Worm (Caenorhabditis elegans) whole organism, mixed stage, embryonic: ENCODE results near the gene Y71H2B.8.

Source experiments
- bed-3 ChIP-seq: fragments of 200-800 bp; sonication (Bioruptor generic); optimal IDR thresholded peaks from 3 replicates; lab custom pipeline; 2018; ENCODE audit warnings: mild to moderate bottlenecking, missing genetic modification characterization, moderate library complexity, missing compliant biosample characterization
- ceh-39 ChIP-seq: fragments of 150-350 bp; optimal IDR thresholded peaks from 2 replicates; lab custom pipeline; 2014; ENCODE audit warnings: missing biosample characterization, missing genetic modification characterization
- ceh-43 ChIP-seq: fragments of 200-800 bp; sonication (Bioruptor generic); optimal IDR thresholded peaks from 2 replicates; lab custom pipeline; 2018; ENCODE audit warnings: mild to moderate bottlenecking, missing genetic modification characterization, moderate library complexity, missing compliant biosample characterization
- elt-3 ChIP-seq: fragments of 150-350 bp; optimal IDR thresholded peaks from 2 replicates; lab custom pipeline; 2014; ENCODE audit warnings: missing biosample characterization, missing genetic modification characterization
- ham-2 ChIP-seq: fragments of 200-800 bp; sonication (Bioruptor generic); optimal IDR thresholded peaks from 2 replicates; lab custom pipeline; 2018; ENCODE audit warnings: mild to moderate bottlenecking, missing genetic modification characterization, missing compliant biosample characterization
- lin-13 ChIP-seq: fragments of 150-350 bp; optimal IDR thresholded peaks from 2 replicates; lab custom pipeline; 2014; ENCODE audit warnings: missing biosample characterization, missing genetic modification characterization
- lsy-2 ChIP-seq: fragments of 150-350 bp; optimal IDR thresholded peaks from 2 replicates; lab custom pipeline; 2014; ENCODE audit warnings: missing biosample characterization, missing genetic modification characterization
- nhr-237 ChIP-seq: fragments of 150-350 bp; optimal IDR thresholded peaks from 2 replicates; lab custom pipeline; 2014; ENCODE audit warnings: missing biosample characterization, missing genetic modification characterization
- nhr-28 ChIP-seq: fragments of 150-350 bp; optimal IDR thresholded peaks from 2 replicates; lab custom pipeline; 2014; ENCODE audit warnings: missing biosample characterization, missing genetic modification characterization
- nhr-76 ChIP-seq: sonication (generic microtip); optimal IDR thresholded peaks from 2 replicates; lab custom pipeline; 2017; ENCODE audit warnings: missing biosample characterization, missing genetic modification characterization
- pha-4 ChIP-seq: fragments of 150-350 bp; optimal IDR thresholded peaks from 2 replicates; lab custom pipeline; 2018; ENCODE audit warnings: missing biosample characterization, missing genetic modification reagents, missing genetic modification characterization
- unc-39 ChIP-seq: fragments of 150-350 bp; optimal IDR thresholded peaks from 2 replicates; lab custom pipeline; 2014; ENCODE audit warnings: missing biosample characterization, missing genetic modification characterization
- unc-62 ChIP-seq: fragments of 150-350 bp; optimal IDR thresholded peaks from 2 replicates; lab custom pipeline; 2014; ENCODE audit warnings: missing biosample characterization, missing genetic modification reagents, missing genetic modification characterization

DNA sequence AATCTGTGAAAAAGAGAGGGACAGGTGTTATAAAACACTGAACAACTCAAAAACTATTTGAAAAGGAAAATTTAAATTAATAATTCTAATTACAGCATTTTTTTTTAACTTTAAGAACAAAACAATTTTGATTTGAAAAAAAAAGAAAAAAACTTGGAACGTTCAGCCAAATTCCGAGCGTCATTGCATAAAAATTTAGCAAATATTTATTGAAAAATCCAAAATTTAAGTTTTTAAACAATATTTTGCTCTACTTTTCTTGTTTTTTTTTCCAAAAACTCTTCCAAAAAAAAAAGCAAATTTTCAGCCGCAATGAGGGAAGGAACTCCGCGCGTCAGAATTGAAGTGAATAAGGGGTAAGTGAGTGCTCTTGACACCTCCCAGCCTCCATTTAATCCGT is 29.5 kb upstream of the Y71H2B.8 start, which contains the start of gene feh-1:
- TF ChIP-seq elt-3 (tag; lab: Kevin White, UChicago) (no peak), unc-62 (GFP tag; lab: Kevin White, UChicago) (no peak), nhr-28 (tag; lab: Kevin White, UChicago) (no peak), lsy-2 (tag; lab: Kevin White, UChicago) (no peak), unc-39 (tag; lab: Kevin White, UChicago) (no peak), lin-13 (tag; lab: Kevin White, UChicago) (no peak), nhr-76 (tag; lab: Kevin White, UChicago) (no peak), ceh-39 (tag; lab: Kevin White, UChicago) (no peak), ham-2 (GFP tag; lab: Kevin White, UChicago) (no peak), nhr-237 (tag; lab: Kevin White, UChicago) (no peak), ceh-43 (no peak), pha-4 (no peak), bed-3 (GFP tag; lab: Kevin White, UChicago) (no peak)
